Worm (Caenorhabditis elegans) whole organism, early embryonic: Measurements from ENCODE around the gene syg-1.

Source experiments
- B0310.2 ChIP-seq: sonication (generic microtip); optimal IDR thresholded peaks from 2 replicates; lab custom pipeline; 2016; ENCODE audit warnings: mild to moderate bottlenecking, missing genetic modification characterization, missing compliant biosample characterization
- ama-1 ChIP-seq: fragments of 150-350 bp; optimal IDR thresholded peaks from 2 replicates; lab custom pipeline; 2014
- flt-1 ChIP-seq: fragments of 200-800 bp; sonication (Bioruptor generic); IDR thresholded peaks from 2 replicates; pipeline ENCODE4 v1.3.6; 2022; ENCODE audit warnings: missing genetic modification characterization, missing compliant biosample characterization
- hmbx-1 ChIP-seq: sonication (generic microtip); optimal IDR thresholded peaks from 2 replicates; lab custom pipeline; 2016; ENCODE audit warnings: mild to moderate bottlenecking, missing genetic modification characterization, missing compliant biosample characterization
- tbx-37 ChIP-seq: fragments of 200-800 bp; sonication (Bioruptor generic); conservative IDR thresholded peaks from 2 replicates; pipeline ENCODE4 v1.3.6; 2022; ENCODE audit warnings: missing genetic modification reagents, missing genetic modification characterization, missing compliant biosample characterization

ce11 chrX:2526078-2526477 lies 11.0 kb upstream of the syg-1 start:
- TF ChIP-seq flt-1 (GFP tag; lab: Robert Waterston, UW) (no peak), B0310.2 (tag; lab: Kevin White, UChicago) (no peak), ama-1 (lab: Kevin White, UChicago) (no peak), hmbx-1 (no peak), tbx-37 (no peak)
